Worm (Caenorhabditis elegans): ENCODE data around the gene sre-29.

Gene sre-29

DNA sequence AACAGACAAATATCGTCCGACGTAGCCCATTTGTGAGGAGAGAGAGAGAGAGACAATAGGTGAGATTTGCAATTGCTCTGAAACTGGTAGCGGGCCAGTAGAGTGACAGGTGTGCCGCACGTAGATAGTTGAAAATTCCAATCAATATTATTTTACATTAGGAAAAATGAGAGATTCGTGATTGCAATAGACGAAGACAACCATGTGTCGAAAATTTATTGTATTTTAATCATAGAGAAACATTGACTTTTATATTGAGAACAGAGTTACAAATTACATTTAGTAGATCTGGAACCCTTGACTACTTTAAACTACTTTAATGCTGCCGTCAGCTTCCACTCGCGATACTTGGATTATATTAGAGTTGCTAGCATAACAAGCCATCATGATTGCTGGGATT, 10.7 kb upstream of the sre-29 start, which contains the start of gene Y57A10C.1:
Gene Y57A10C.1, minus strand, starts transcription at position 101 of the 400 bp plus-strand sequence.
- no peak for TF ChIP-seq scrt-1 (GFP tag; IDR thresholded peaks at IDR 0.05)
- no peak for TF ChIP-seq ets-7 (tag; optimal IDR thresholded peaks at IDR 0.05)
- no peak for TF ChIP-seq flt-1 (GFP tag; IDR thresholded peaks at IDR 0.05)
- TF ChIP-seq ama-1 (optimal IDR thresholded peaks at IDR 0.05) = no peak
- TF ChIP-seq ceh-13 (GFP tag; optimal IDR thresholded peaks at IDR 0.05) = no peak
- no peak for TF ChIP-seq F13C5.2 (tag; optimal IDR thresholded peaks at IDR 0.05)

DNA sequence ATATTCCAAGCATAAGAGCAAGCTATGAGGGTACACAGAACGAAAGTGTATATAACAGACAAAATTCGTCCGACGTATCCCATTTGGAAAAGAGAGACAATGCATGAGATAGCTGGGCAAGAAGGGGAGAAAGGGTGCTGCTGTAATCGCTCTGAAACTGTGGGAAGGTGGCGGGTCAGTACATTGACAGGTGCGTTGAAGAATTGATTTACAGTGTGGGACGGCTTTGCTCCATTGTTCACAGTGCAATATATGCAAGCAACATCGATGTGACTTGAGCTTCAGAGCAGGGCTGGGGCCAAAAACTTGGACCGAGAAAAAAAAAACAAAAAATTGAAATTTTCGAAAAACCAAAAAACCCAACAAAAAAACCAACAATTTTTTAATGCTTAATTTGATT, 8.4 kb upstream of the sre-29 start, which contains the start of gene F57G9.3:
Gene F57G9.3, minus strand, starts transcription at position 101 of the 400 bp plus-strand sequence.
- TF ChIP-seq tra-4 (tag; optimal IDR thresholded peaks at IDR 0.05) = no peak
- TF ChIP-seq sea-1 (GFP tag; conservative IDR thresholded peaks at IDR 0.05) = no peak
- TF ChIP-seq ama-1 (optimal IDR thresholded peaks at IDR 0.05) = no peak
- TF ChIP-seq pes-1 (GFP tag; IDR thresholded peaks at IDR 0.05) = no peak
- TF ChIP-seq flt-1 (GFP tag; IDR thresholded peaks at IDR 0.05) = no peak
- no peak for TF ChIP-seq scrt-1 (GFP tag; IDR thresholded peaks at IDR 0.05)
- no peak for TF ChIP-seq hnd-1 (tag; optimal IDR thresholded peaks at IDR 0.05)
- no peak for TF ChIP-seq ceh-13 (GFP tag; optimal IDR thresholded peaks at IDR 0.05)
- no peak for TF ChIP-seq ets-7 (tag; optimal IDR thresholded peaks at IDR 0.05)
- no peak for TF ChIP-seq hmbx-1 (tag; optimal IDR thresholded peaks at IDR 0.05)

DNA sequence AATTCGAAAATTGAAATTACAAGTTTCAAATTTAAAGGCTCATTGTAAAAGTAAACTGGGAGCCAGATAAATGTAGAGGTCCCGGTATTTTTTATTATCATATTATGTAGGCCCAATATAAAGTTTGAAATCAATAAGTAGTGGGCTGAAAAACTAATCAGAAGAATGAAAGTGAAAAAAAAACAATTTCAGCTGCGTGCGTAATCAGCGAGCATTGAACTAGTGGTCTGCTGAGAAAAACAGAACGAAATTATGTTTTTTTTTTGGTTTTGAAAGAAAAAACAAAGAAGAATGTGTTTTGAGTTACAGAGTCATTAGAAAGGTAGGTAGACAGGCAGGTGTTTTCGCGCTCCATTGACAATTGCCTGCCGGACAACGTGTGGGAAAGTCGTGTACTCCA, 7.0 kb upstream of the sre-29 start, which contains the start of gene sre-31:
Gene sre-31, minus strand, starts transcription at position 101 of the 400 bp plus-strand sequence.
- TF ChIP-seq ets-7 (tag; optimal IDR thresholded peaks at IDR 0.05) (no peak), tra-4 (tag; optimal IDR thresholded peaks at IDR 0.05) (no peak), sea-1 (GFP tag; conservative IDR thresholded peaks at IDR 0.05) (no peak), tbx-37 (GFP tag; conservative IDR thresholded peaks at IDR 0.05) (no peak), ceh-13 (GFP tag; optimal IDR thresholded peaks at IDR 0.05) (no peak), F13C5.2 (tag; optimal IDR thresholded peaks at IDR 0.05) (no peak), ceh-36 (tag; optimal IDR thresholded peaks at IDR 0.05) (no peak), ama-1 (optimal IDR thresholded peaks at IDR 0.05) (no peak), hmg-4 (GFP tag; optimal IDR thresholded peaks at IDR 0.05) (no peak), scrt-1 (GFP tag; IDR thresholded peaks at IDR 0.05) (no peak), tbx-11 (GFP tag; IDR thresholded peaks at IDR 0.05) (no peak), flt-1 (GFP tag; IDR thresholded peaks at IDR 0.05) (no peak), hmbx-1 (tag; optimal IDR thresholded peaks at IDR 0.05) (no peak), B0310.2 (tag; optimal IDR thresholded peaks at IDR 0.05) (no peak), hnd-1 (tag; optimal IDR thresholded peaks at IDR 0.05) (no peak)

DNA sequence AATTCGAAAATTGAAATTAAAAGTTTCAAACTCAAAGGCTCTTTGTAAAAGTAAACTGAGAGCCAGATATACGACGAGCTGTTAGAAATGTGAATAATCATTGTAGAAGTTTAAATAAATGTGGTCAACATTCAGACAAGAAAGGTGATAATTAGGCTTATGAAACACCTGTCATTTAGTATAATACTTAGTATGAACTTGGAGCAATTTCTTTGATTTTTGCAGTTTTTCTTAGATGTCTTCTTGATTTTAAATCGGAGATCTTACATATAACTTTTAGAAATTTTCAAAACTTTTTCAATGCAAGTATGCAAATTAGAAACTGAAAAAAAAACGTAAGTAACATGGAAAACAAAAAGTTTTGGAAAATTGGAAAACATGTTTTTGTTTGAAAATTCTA, 4.7 kb upstream of the sre-29 start, which contains the start of gene sre-30:
Gene sre-30, minus strand, starts transcription at position 101 of the 400 bp plus-strand sequence.
- TF ChIP-seq sea-1 (GFP tag; conservative IDR thresholded peaks at IDR 0.05) (no peak), F13C5.2 (tag; optimal IDR thresholded peaks at IDR 0.05) (no peak), flt-1 (GFP tag; IDR thresholded peaks at IDR 0.05) (no peak), tbx-37 (GFP tag; conservative IDR thresholded peaks at IDR 0.05) (no peak), aly-1 (tag; optimal IDR thresholded peaks at IDR 0.05) (no peak), ets-7 (tag; optimal IDR thresholded peaks at IDR 0.05) (no peak), hmg-4 (GFP tag; optimal IDR thresholded peaks at IDR 0.05) (no peak), ceh-36 (tag; optimal IDR thresholded peaks at IDR 0.05) (no peak), tra-4 (tag; optimal IDR thresholded peaks at IDR 0.05) (no peak), tbx-11 (GFP tag; IDR thresholded peaks at IDR 0.05) (no peak)

ce11 chrII:12397656-12398055, 4.0 kb downstream of the sre-29 start, which contains the start of gene F57G9.7:
Gene F57G9.7, minus strand, starts transcription at chrII:12397756.
- TF ChIP-seq tra-4 (tag; optimal IDR thresholded peaks at IDR 0.05) = no peak
- no peak for TF ChIP-seq hmbx-1 (tag; optimal IDR thresholded peaks at IDR 0.05)
- no peak for TF ChIP-seq ceh-13 (GFP tag; optimal IDR thresholded peaks at IDR 0.05)
- TF ChIP-seq scrt-1 (GFP tag; IDR thresholded peaks at IDR 0.05) = no peak
- no peak for TF ChIP-seq hnd-1 (tag; optimal IDR thresholded peaks at IDR 0.05)
- no peak for TF ChIP-seq ama-1 (optimal IDR thresholded peaks at IDR 0.05)
- no peak for TF ChIP-seq sea-1 (GFP tag; conservative IDR thresholded peaks at IDR 0.05)
- TF ChIP-seq aly-1 (tag; optimal IDR thresholded peaks at IDR 0.05) = no peak
- no peak for TF ChIP-seq ceh-36 (tag; optimal IDR thresholded peaks at IDR 0.05)

DNA sequence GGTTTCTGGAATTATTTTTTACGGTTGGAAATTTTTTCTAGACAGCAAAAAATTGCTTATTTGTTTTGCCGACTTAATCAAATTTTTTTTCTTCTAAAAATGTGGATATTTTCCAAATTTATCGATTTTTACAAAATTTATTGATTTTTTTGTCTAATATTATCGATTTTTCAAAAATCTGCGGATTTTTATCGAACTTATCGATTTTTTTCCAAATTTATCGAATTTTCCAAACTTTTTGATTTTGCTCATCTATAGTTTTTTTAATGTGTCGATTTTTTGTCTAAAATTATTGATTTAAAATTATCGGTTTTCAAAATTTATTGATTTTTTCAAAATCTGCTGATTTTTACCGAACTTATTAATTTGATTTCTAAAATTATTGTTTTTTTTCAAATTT, 7.6 kb downstream of the sre-29 start:
- no peak for TF ChIP-seq ets-7 (tag; optimal IDR thresholded peaks at IDR 0.05)
- TF ChIP-seq tbx-11 (GFP tag; IDR thresholded peaks at IDR 0.05) = no peak

ce11 chrII:12393690-12394089, 8.0 kb downstream of the sre-29 start, which contains the start of gene Y57A10B.7:
Gene Y57A10B.7, minus strand, starts transcription at chrII:12393790.
- TF ChIP-seq sea-1 (GFP tag; conservative IDR thresholded peaks at IDR 0.05) (no peak), ama-1 (optimal IDR thresholded peaks at IDR 0.05) (no peak), ceh-36 (tag; optimal IDR thresholded peaks at IDR 0.05) (no peak), hmbx-1 (tag; optimal IDR thresholded peaks at IDR 0.05) (no peak), tra-4 (tag; optimal IDR thresholded peaks at IDR 0.05) (no peak), hmg-4 (GFP tag; optimal IDR thresholded peaks at IDR 0.05) (no peak), ceh-13 (GFP tag; optimal IDR thresholded peaks at IDR 0.05) (no peak), ets-7 (tag; optimal IDR thresholded peaks at IDR 0.05) (no peak), flt-1 (GFP tag; IDR thresholded peaks at IDR 0.05) (no peak), pes-1 (GFP tag; IDR thresholded peaks at IDR 0.05) (no peak), tbx-37 (GFP tag; conservative IDR thresholded peaks at IDR 0.05) (no peak), scrt-1 (GFP tag; IDR thresholded peaks at IDR 0.05) (no peak), B0310.2 (tag; optimal IDR thresholded peaks at IDR 0.05) (no peak), aly-1 (tag; optimal IDR thresholded peaks at IDR 0.05) (no peak), hnd-1 (tag; optimal IDR thresholded peaks at IDR 0.05) (no peak), F13C5.2 (tag; optimal IDR thresholded peaks at IDR 0.05) (no peak), tbx-11 (GFP tag; IDR thresholded peaks at IDR 0.05) (no peak)

DNA sequence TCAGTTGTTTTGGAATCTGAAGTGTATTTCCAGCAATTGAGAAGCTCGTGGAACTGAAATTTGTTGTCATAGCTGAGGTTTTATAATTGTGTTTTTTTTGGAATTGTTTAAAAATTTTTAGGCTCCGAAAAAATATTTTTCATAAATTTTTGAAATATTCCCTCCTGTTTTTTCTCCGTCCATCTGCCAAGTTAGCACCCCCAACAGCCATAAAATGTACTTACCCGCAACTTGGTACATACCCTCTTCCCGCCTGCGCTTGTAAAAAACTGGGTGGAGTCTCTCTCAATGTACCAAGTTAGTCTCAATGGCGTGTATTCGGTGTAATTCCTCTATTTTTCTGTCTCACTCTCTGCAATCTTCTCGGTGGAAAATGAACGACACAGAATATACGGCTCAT, 11.9 kb downstream of the sre-29 start, which contains the start of gene Y57A10B.6:
Gene Y57A10B.6, plus strand, starts transcription at position 301 of the 400 bp plus-strand sequence.
- TF ChIP-seq B0310.2 (tag; optimal IDR thresholded peaks at IDR 0.05) = no peak
- TF ChIP-seq aly-1 (tag; optimal IDR thresholded peaks at IDR 0.05) = no peak
- TF ChIP-seq F13C5.2 (tag; optimal IDR thresholded peaks at IDR 0.05) = no peak
- no peak for TF ChIP-seq ama-1 (optimal IDR thresholded peaks at IDR 0.05)
- TF ChIP-seq hmbx-1 (tag; optimal IDR thresholded peaks at IDR 0.05) = no peak
- no peak for TF ChIP-seq flt-1 (GFP tag; IDR thresholded peaks at IDR 0.05)
- TF ChIP-seq hnd-1 (tag; optimal IDR thresholded peaks at IDR 0.05) = no peak
- TF ChIP-seq tbx-11 (GFP tag; IDR thresholded peaks at IDR 0.05) = no peak
